Worm (Caenorhabditis elegans): ENCODE results near the gene clec-36.

clec-36 gene

ce11 chrV:16882260-16882918, 34.0 kb upstream of the clec-36 start, which contains the start of the genes F09C6.11 and F09C6.12:
Gene F09C6.11, minus strand, starts transcription at chrV:16882310.
Gene F09C6.12, plus strand, starts transcription at chrV:16882868.
- TF ChIP-seq let-526 (GFP tag; IDR thresholded peaks at IDR 0.05): no peak
- no peak for TF ChIP-seq hlh-26 (GFP tag; conservative IDR thresholded peaks at IDR 0.05)
- TF ChIP-seq ceh-58 (GFP tag; IDR thresholded peaks at IDR 0.05): no peak
- no peak for TF ChIP-seq F55B11.4 (tag; optimal IDR thresholded peaks at IDR 0.05; ENCODE audit: borderline replicate concordance, insufficient read depth)
- TF ChIP-seq mel-28 (tag; optimal IDR thresholded peaks at IDR 0.05; ENCODE audit: borderline replicate concordance): no peak
- no peak for TF ChIP-seq rpc-1 (optimal IDR thresholded peaks at IDR 0.05)
- TF ChIP-seq rpc-1 (tag; optimal IDR thresholded peaks at IDR 0.05): no peak
- TF ChIP-seq F23B12.7 (tag; optimal IDR thresholded peaks at IDR 0.05; ENCODE audit: insufficient read depth): no peak
- TF ChIP-seq C06A6.2 (GFP tag; conservative IDR thresholded peaks at IDR 0.05): no peak
- TF ChIP-seq ccch-3 (GFP tag; optimal IDR thresholded peaks at IDR 0.05): no peak
- no peak for TF ChIP-seq nhr-90 (tag; optimal IDR thresholded peaks at IDR 0.05)
- no peak for TF ChIP-seq ztf-26 (tag; optimal IDR thresholded peaks at IDR 0.05)

ce11 chrV:16880679-16881078, 32.3 kb upstream of the clec-36 start, which contains the start of gene F09C6.14:
Gene F09C6.14, plus strand, starts transcription at chrV:16880979.
- no peak for TF ChIP-seq attf-6 (GFP tag; IDR thresholded peaks at IDR 0.05)
- TF ChIP-seq mel-28 (tag; optimal IDR thresholded peaks at IDR 0.05; ENCODE audit: borderline replicate concordance): no peak
- TF ChIP-seq him-1 (tag; optimal IDR thresholded peaks at IDR 0.05): no peak
- TF ChIP-seq F37B4.10 (GFP tag; IDR thresholded peaks at IDR 0.05): no peak
- no peak for TF ChIP-seq ztf-28 (GFP tag; IDR thresholded peaks at IDR 0.05)
- TF ChIP-seq F52B5.7 (tag; optimal IDR thresholded peaks at IDR 0.05): no peak
- no peak for TF ChIP-seq tbp1 (GFP tag; optimal IDR thresholded peaks at IDR 0.05)
- TF ChIP-seq egl-18 (GFP tag; IDR thresholded peaks at IDR 0.05): no peak
- TF ChIP-seq atf-7 (tag; optimal IDR thresholded peaks at IDR 0.05): no peak
- no peak for TF ChIP-seq ceh-100 (GFP tag; IDR thresholded peaks at IDR 0.05)
- no peak for TF ChIP-seq hlh-12 (tag; optimal IDR thresholded peaks at IDR 0.05)
- no peak for TF ChIP-seq cebp-1 (GFP tag; IDR thresholded peaks at IDR 0.05)
- TF ChIP-seq cebp-1 (tag; optimal IDR thresholded peaks at IDR 0.05): no peak
- no peak for TF ChIP-seq nhr-27 (tag; optimal IDR thresholded peaks at IDR 0.05)

ce11 chrV:16880054-16880453, 31.7 kb upstream of the clec-36 start, which contains the start of gene F09C6.3:
Gene F09C6.3, minus strand, starts transcription at chrV:16880154.
- TF ChIP-seq Y53F4B.3 (GFP tag; IDR thresholded peaks at IDR 0.05): no peak
- TF ChIP-seq rec-8 (tag; optimal IDR thresholded peaks at IDR 0.05): no peak
- TF ChIP-seq hlh-26 (GFP tag; conservative IDR thresholded peaks at IDR 0.05): no peak
- TF ChIP-seq ztf-28 (GFP tag; IDR thresholded peaks at IDR 0.05): no peak
- no peak for TF ChIP-seq madf-6 (GFP tag; IDR thresholded peaks at IDR 0.05)
- no peak for TF ChIP-seq nfyb-1 (GFP tag; IDR thresholded peaks at IDR 0.05)
- no peak for TF ChIP-seq hmg-1.2 (GFP tag; IDR thresholded peaks at IDR 0.05)
- no peak for TF ChIP-seq C06A6.2 (GFP tag; conservative IDR thresholded peaks at IDR 0.05)
- TF ChIP-seq nfya-2 (GFP tag; IDR thresholded peaks at IDR 0.05): no peak
- no peak for TF ChIP-seq lin-54 (GFP tag; optimal IDR thresholded peaks at IDR 0.05)
- TF ChIP-seq let-607 (tag; optimal IDR thresholded peaks at IDR 0.05): no peak
- no peak for TF ChIP-seq F37B4.10 (GFP tag; IDR thresholded peaks at IDR 0.05)
- TF ChIP-seq die-1 (tag; optimal IDR thresholded peaks at IDR 0.05): no peak
- TF ChIP-seq ceh-100 (GFP tag; IDR thresholded peaks at IDR 0.05): no peak
- no peak for TF ChIP-seq repo-1 (tag; optimal IDR thresholded peaks at IDR 0.05)
- no peak for TF ChIP-seq B0261.1 (tag; optimal IDR thresholded peaks at IDR 0.05)
- TF ChIP-seq lsl-1 (GFP tag; optimal IDR thresholded peaks at IDR 0.05): no peak
- TF ChIP-seq ztf-18 (tag; optimal IDR thresholded peaks at IDR 0.05): no peak

Measured in whole organism, young adult.